Worm (Caenorhabditis elegans) whole organism, midembryonic: ENCODE data around the gene pfd-1.

Source experiments
- flt-1 ChIP-seq: fragments of 200-800 bp; sonication (Bioruptor generic); IDR thresholded peaks from 2 replicates; pipeline ENCODE4 v1.3.6; 2022; ENCODE audit warnings: missing genetic modification characterization, missing compliant biosample characterization
- klf-2 ChIP-seq: fragments of 200-800 bp; sonication (Bioruptor generic); conservative IDR thresholded peaks from 2 replicates; pipeline ENCODE4 v1.3.6; 2022; ENCODE audit warnings: missing genetic modification reagents, missing genetic modification characterization, missing compliant biosample characterization
- med-1 ChIP-seq: sonication (generic microtip); optimal IDR thresholded peaks from 2 replicates; lab custom pipeline; 2017; ENCODE audit warnings: missing genetic modification characterization, mild to moderate bottlenecking, missing compliant biosample characterization, antibody characterized with exemption, missing genetic modification reagents; ENCODE audit not compliant: insufficient read depth
- ref-1 ChIP-seq: fragments of 200-800 bp; sonication (Bioruptor generic); conservative IDR thresholded peaks from 2 replicates; pipeline ENCODE4 v1.3.6; 2022; ENCODE audit warnings: missing genetic modification reagents, missing genetic modification characterization, missing compliant biosample characterization
- tab-1 ChIP-seq: fragments of 200-800 bp; sonication (Bioruptor generic); IDR thresholded peaks from 2 replicates; pipeline ENCODE4 v1.3.6; 2022; ENCODE audit warnings: missing genetic modification characterization, missing compliant biosample characterization
- ztf-23 ChIP-seq: fragments of 200-800 bp; sonication (Bioruptor generic); IDR thresholded peaks from 2 replicates; pipeline ENCODE4 v1.3.6; 2022; ENCODE audit warnings: missing genetic modification reagents, missing genetic modification characterization, missing compliant biosample characterization
- ztf-29 ChIP-seq: fragments of 200-800 bp; sonication (Bioruptor generic); IDR thresholded peaks from 2 replicates; pipeline ENCODE4 v1.3.6; 2022; ENCODE audit warnings: missing genetic modification reagents, missing genetic modification characterization, missing compliant biosample characterization

DNA sequence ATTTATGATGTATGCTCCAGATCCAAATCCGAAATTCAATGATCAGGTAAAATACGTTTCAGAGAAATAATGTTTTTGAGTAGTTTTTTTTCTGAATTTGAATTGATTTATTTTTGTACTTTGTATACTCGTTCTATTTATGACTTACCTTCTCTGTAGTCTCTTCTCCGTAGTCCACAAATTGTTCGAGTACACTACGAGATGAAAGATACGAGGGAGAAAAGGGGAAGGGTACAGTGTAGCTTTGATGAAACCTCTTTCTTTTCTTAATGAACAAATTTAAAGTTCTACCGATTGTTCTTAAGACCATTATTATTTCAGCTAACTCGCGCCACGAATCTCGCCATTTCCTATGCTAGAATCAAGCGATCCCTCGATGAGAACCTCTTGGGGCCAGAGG lies 30.2 kb downstream of the pfd-1 start:
- TF ChIP-seq ztf-29 (GFP tag; lab: Robert Waterston, UW): no peak
- no peak for TF ChIP-seq tab-1 (GFP tag; lab: Robert Waterston, UW)
- no peak for TF ChIP-seq klf-2 (GFP tag; lab: Robert Waterston, UW)
- no peak for TF ChIP-seq ref-1 (GFP tag; lab: Robert Waterston, UW)
- TF ChIP-seq med-1 (GFP tag; lab: Kevin White, UChicago): no peak
- no peak for TF ChIP-seq flt-1 (GFP tag; lab: Robert Waterston, UW)
- TF ChIP-seq ztf-23: no peak
